Fruit fly (Drosophila melanogaster): Measurements from ENCODE around the gene Ugt302C1.
A peak's percentile ranks its signal among the peaks of the same experiment; 100 is the strongest.

The Ugt302C1 gene

DNA sequence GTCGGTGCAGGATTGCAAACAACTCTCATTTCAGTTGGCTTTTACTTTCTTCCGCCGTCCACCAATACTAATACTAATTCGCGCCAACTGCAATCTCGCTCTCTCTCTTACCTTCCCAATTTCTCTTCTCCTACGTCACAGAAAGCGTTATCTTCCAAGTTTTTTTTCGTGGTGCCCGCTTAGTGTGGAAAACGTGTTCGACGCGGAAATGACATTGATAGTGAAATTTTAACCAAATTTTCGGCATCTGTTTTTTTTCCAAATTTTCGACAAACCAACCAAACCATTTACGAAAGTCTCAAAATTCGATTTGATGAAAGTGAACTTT is 40.5 kb downstream of the Ugt302C1 start, which contains the start of gene cu:
TSS of gene cu (plus strand) at position 204 of the 328 bp plus-strand sequence.
- TF ChIP-seq Dif (GFP tag; optimal IDR thresholded peaks at IDR 0.05; ENCODE audit: partially characterized antibody) (peak; percentile 62), Hr78 (GFP tag; optimal IDR thresholded peaks at IDR 0.05) (no peak), brk (GFP tag; optimal IDR thresholded peaks at IDR 0.05) (peak; percentile 60), foxo (GFP tag; optimal IDR thresholded peaks at IDR 0.05) (no peak), Jra (GFP tag; optimal IDR thresholded peaks at IDR 0.05) (peak; percentile 86), sv (GFP tag; optimal IDR thresholded peaks at IDR 0.05) (peak; percentile 32), dl (GFP tag; optimal IDR thresholded peaks at IDR 0.05; ENCODE audit: insufficient read depth in 1 of 2, partially characterized antibody in 2 of 2) (peak; percentile 76 to 82), Vsx2 (GFP tag; optimal IDR thresholded peaks at IDR 0.05; ENCODE audit: partially characterized antibody) (peak; percentile 12)

DNA sequence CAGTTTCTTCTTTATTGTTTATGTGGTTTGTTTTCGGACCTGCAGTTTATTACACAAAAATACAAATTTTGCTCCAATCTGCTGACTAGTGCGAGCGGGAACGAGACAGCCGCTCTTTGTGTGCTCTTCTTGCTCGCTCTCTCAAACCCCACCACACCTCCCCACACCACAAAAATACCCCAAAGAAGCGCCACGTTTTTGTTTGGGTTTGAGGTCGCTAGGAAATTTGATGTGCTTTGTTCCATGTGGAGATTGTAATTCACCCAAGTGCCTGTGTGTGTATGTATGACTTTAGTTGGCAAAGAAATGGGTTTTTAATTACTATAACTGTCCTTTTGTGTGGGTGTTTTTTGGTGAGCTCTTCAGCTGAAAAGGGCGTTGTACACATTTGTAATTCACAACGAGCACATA is 41.2 kb downstream of the Ugt302C1 start:
- TF ChIP-seq dl (GFP tag; optimal IDR thresholded peaks at IDR 0.05; ENCODE audit: insufficient read depth in 1 of 2, partially characterized antibody in 2 of 2) (peak; percentile 12 to 53), foxo (GFP tag; optimal IDR thresholded peaks at IDR 0.05) (peak in 1 of 2 experiments; percentile 9), dmrt93B (GFP tag; optimal IDR thresholded peaks at IDR 0.05) (no peak), dsf (GFP tag; optimal IDR thresholded peaks at IDR 0.05; ENCODE audit: borderline replicate concordance) (no peak), woc (GFP tag; optimal IDR thresholded peaks at IDR 0.05) (peak; percentile 79), rgr (GFP tag; optimal IDR thresholded peaks at IDR 0.05) (peak; percentile 21), Abd-B (GFP tag; optimal IDR thresholded peaks at IDR 0.05) (no peak), CrebA (GFP tag; optimal IDR thresholded peaks at IDR 0.05; ENCODE audit: borderline replicate concordance) (peak; percentile 84), pan (optimal IDR thresholded peaks at IDR 0.05) (no peak), CG9705 (GFP tag; optimal IDR thresholded peaks at IDR 0.05) (no peak), HLH106 (tag; optimal IDR thresholded peaks at IDR 0.05) (peak; percentile 21), jim (GFP tag; optimal IDR thresholded peaks at IDR 0.05) (no peak), CG32264 (GFP tag; optimal IDR thresholded peaks at IDR 0.05) (no peak), OdsH (GFP tag; optimal IDR thresholded peaks at IDR 0.05) (no peak), Myc (optimal IDR thresholded peaks at IDR 0.05) (no peak), Hnf4 (GFP tag; optimal IDR thresholded peaks at IDR 0.05) (peak; percentile 5), GATAd (GFP tag; optimal IDR thresholded peaks at IDR 0.05) (no peak), Mio (GFP tag; optimal IDR thresholded peaks at IDR 0.05) (no peak), Dif (GFP tag; optimal IDR thresholded peaks at IDR 0.05; ENCODE audit: partially characterized antibody) (peak; percentile 19), usp (GFP tag; optimal IDR thresholded peaks at IDR 0.05) (no peak), Sp1 (GFP tag; optimal IDR thresholded peaks at IDR 0.05) (no peak), N (GFP tag; optimal IDR thresholded peaks at IDR 0.05) (no peak), Rel (GFP tag; optimal IDR thresholded peaks at IDR 0.05) (no peak), Rel (tag; optimal IDR thresholded peaks at IDR 0.05) (peak; percentile 75), h (GFP tag; optimal IDR thresholded peaks at IDR 0.05) (peak; percentile 29), psq (GFP tag; optimal IDR thresholded peaks at IDR 0.05) (peak; percentile 48), br (GFP tag; optimal IDR thresholded peaks at IDR 0.05) (peak; percentile 38), Jra (GFP tag; optimal IDR thresholded peaks at IDR 0.05) (no peak), brk (GFP tag; optimal IDR thresholded peaks at IDR 0.05) (no peak), Hr78 (GFP tag; optimal IDR thresholded peaks at IDR 0.05) (no peak), Dfd (GFP tag; optimal IDR thresholded peaks at IDR 0.05) (no peak), Vsx2 (GFP tag; optimal IDR thresholded peaks at IDR 0.05; ENCODE audit: partially characterized antibody) (peak; percentile 8), ey (GFP tag; optimal IDR thresholded peaks at IDR 0.05) (no peak), sage (GFP tag; optimal IDR thresholded peaks at IDR 0.05) (no peak), lola (GFP tag; optimal IDR thresholded peaks at IDR 0.05) (no peak), sv (GFP tag; optimal IDR thresholded peaks at IDR 0.05) (no peak), Hr83 (GFP tag; optimal IDR thresholded peaks at IDR 0.05; ENCODE audit: poor library complexity, severe bottlenecking) (no peak), fru (GFP tag; optimal IDR thresholded peaks at IDR 0.05) (no peak), tai (GFP tag; optimal IDR thresholded peaks at IDR 0.05) (no peak)
